Worm (Caenorhabditis elegans) whole organism, mixed stage, embryonic: Measurements from ENCODE around the gene C17H12.8.

Experiments used
- elt-1 ChIP-seq: sonication (generic microtip); optimal IDR thresholded peaks from 2 replicates; lab custom pipeline; 2017; ENCODE audit warnings: missing genetic modification characterization, mild to moderate bottlenecking, missing compliant biosample characterization, antibody characterized with exemption, moderate library complexity, borderline replicate concordance; ENCODE audit not compliant: insufficient read depth
- elt-3 ChIP-seq: fragments of 150-350 bp; optimal IDR thresholded peaks from 2 replicates; lab custom pipeline; 2014; ENCODE audit warnings: missing biosample characterization, missing genetic modification characterization
- lin-13 ChIP-seq: fragments of 150-350 bp; optimal IDR thresholded peaks from 2 replicates; lab custom pipeline; 2014; ENCODE audit warnings: missing biosample characterization, missing genetic modification characterization
- lsy-2 ChIP-seq: fragments of 150-350 bp; optimal IDR thresholded peaks from 2 replicates; lab custom pipeline; 2014; ENCODE audit warnings: missing biosample characterization, missing genetic modification characterization
- mep-1 ChIP-seq: fragments of 150-350 bp; optimal IDR thresholded peaks from 2 replicates; lab custom pipeline; 2017; ENCODE audit warnings: missing biosample characterization, missing genetic modification reagents, missing genetic modification characterization, inconsistent platforms
- nhr-28 ChIP-seq: fragments of 150-350 bp; optimal IDR thresholded peaks from 2 replicates; lab custom pipeline; 2014; ENCODE audit warnings: missing biosample characterization, missing genetic modification characterization
- nhr-76 ChIP-seq: sonication (generic microtip); optimal IDR thresholded peaks from 2 replicates; lab custom pipeline; 2017; ENCODE audit warnings: missing biosample characterization, missing genetic modification characterization
- pha-4 ChIP-seq: fragments of 150-350 bp; optimal IDR thresholded peaks from 2 replicates; lab custom pipeline; 2018; ENCODE audit warnings: missing biosample characterization, missing genetic modification reagents, missing genetic modification characterization
- unc-62 ChIP-seq: fragments of 150-350 bp; optimal IDR thresholded peaks from 2 replicates; lab custom pipeline; 2014; ENCODE audit warnings: missing biosample characterization, missing genetic modification reagents, missing genetic modification characterization
- ztf-11 ChIP-seq: fragments of 150-350 bp; optimal IDR thresholded peaks from 2 replicates; lab custom pipeline; 2014; ENCODE audit warnings: missing biosample characterization, missing genetic modification characterization

DNA sequence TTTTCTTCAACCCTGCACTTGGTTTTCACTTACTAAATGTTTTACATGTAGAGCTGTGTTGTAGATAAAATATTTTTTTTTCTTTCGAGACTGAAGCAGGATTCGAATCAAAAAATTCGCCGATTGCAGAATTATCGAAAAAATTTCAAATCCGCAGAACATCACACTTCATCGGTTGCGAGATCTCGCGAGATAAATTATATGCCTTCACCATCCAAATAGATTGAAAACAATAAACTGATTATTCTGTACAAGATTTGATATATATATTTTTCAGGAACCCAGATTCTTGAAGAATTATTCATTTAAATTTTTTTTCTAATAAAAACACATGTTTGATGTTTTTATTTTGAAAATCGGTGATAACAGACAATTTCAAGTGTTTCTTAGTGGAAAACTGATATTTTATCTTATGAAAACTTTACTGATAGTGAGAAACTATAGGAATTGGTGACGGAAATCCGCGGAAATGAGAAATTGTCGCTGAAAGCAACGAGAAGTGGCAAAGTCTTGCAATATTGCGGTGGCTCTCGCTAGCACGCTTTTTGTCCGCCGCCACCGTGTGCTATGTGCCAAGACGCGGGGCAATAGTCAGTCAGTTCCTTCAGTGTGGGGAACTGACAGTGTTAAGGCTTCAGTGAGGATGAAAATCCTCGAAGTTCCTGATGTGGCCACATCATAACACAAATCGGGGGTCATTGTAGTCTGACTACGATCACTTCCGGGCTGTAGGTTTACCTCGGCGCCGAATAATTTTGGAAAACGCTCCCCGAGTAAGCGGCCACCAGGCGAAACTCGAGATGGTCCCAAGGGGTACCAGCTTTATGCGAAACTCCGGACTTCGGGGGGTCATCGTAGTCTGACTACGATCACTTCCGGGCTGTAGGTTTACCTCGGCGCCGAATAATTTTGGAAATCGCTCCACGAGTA, 25.9 kb upstream of the C17H12.8 start:
- TF ChIP-seq mep-1: no peak
- TF ChIP-seq elt-3 (tag; lab: Kevin White, UChicago): no peak
- TF ChIP-seq elt-1 (tag; lab: Kevin White, UChicago): no peak
- TF ChIP-seq ztf-11 (tag; lab: Kevin White, UChicago): no peak
- no peak for TF ChIP-seq nhr-76 (tag; lab: Kevin White, UChicago)
- no peak for TF ChIP-seq unc-62 (GFP tag; lab: Kevin White, UChicago)
- TF ChIP-seq pha-4 (tag; lab: Kevin White, UChicago): no peak
- no peak for TF ChIP-seq nhr-28 (tag; lab: Kevin White, UChicago)
- TF ChIP-seq lsy-2: no peak
- no peak for TF ChIP-seq lin-13 (tag; lab: Kevin White, UChicago)
